Fruit fly (Drosophila melanogaster) whole organism, embryonic: Measurements from ENCODE around the gene CG43998.

Source experiments
- ATbp ChIP-seq: fragments of 200-800 bp; sonication (Bioruptor generic); optimal IDR thresholded peaks from 2 replicates; lab custom pipeline; 2017; ENCODE audit warnings: missing biosample characterization, mild to moderate bottlenecking, missing genetic modification characterization, missing genetic modification reagents
- Blimp-1 ChIP-seq: fragments of 200-800 bp; sonication (Bioruptor generic); optimal IDR thresholded peaks from 3 replicates; lab custom pipeline; 2018; ENCODE audit warnings: missing biosample characterization, missing genetic modification characterization, mild to moderate bottlenecking, moderate library complexity, missing genetic modification reagents
- BtbVII ChIP-seq: fragments of 200-800 bp; sonication (Bioruptor generic); optimal IDR thresholded peaks from 3 replicates; lab custom pipeline; 2017; ENCODE audit warnings: missing biosample characterization, mild to moderate bottlenecking, missing genetic modification characterization
- CG10565 ChIP-seq: fragments of 200-800 bp; sonication (Bioruptor generic); optimal IDR thresholded peaks from 3 replicates; lab custom pipeline; 2016; ENCODE audit warnings: missing biosample characterization, mild to moderate bottlenecking, missing genetic modification characterization
- CG11456 ChIP-seq: fragments of 200-800 bp; sonication (Bioruptor generic); IDR thresholded peaks from 3 replicates; pipeline ENCODE4 v1.3.6; 2022; ENCODE audit warnings: missing biosample characterization, missing genetic modification characterization
- CG11560 ChIP-seq: fragments of 200-800 bp; sonication (Bioruptor generic); IDR thresholded peaks from 3 replicates; pipeline ENCODE4 v1.3.6; 2022; ENCODE audit warnings: missing biosample characterization, missing genetic modification characterization
- CG11723 ChIP-seq: fragments of 200-800 bp; sonication (Bioruptor generic); optimal IDR thresholded peaks from 2 replicates; lab custom pipeline; 2017; ENCODE audit warnings: missing biosample characterization, mild to moderate bottlenecking, missing genetic modification characterization
- CG13424 ChIP-seq: fragments of 200-800 bp; sonication (Bioruptor generic); optimal IDR thresholded peaks from 2 replicates; lab custom pipeline; 2019; ENCODE audit warnings: missing biosample characterization, mild to moderate bottlenecking, missing genetic modification characterization, moderate library complexity
- CG14050 ChIP-seq: fragments of 200-800 bp; sonication (Bioruptor generic); IDR thresholded peaks from 3 replicates; pipeline ENCODE4 v1.3.6; 2022; ENCODE audit warnings: missing biosample characterization, missing genetic modification characterization
- CG14667 ChIP-seq: fragments of 200-800 bp; sonication (Bioruptor generic); IDR thresholded peaks from 2 replicates; pipeline ENCODE4 v1.3.6; 2022; ENCODE audit warnings: missing biosample characterization, missing genetic modification characterization
- CG15011 ChIP-seq: fragments of 200-800 bp; sonication (Bioruptor generic); optimal IDR thresholded peaks from 3 replicates; lab custom pipeline; 2018; ENCODE audit warnings: missing biosample characterization, mild to moderate bottlenecking, missing genetic modification characterization
- CG32532 ChIP-seq: fragments of 200-800 bp; sonication (Bioruptor generic); IDR thresholded peaks from 2 replicates; pipeline ENCODE4 v1.3.6; 2022; ENCODE audit warnings: missing biosample characterization, missing genetic modification characterization
- CG32767 ChIP-seq: fragments of 200-800 bp; sonication (Bioruptor generic); IDR thresholded peaks from 2 replicates; pipeline ENCODE4 v1.3.6; 2022; ENCODE audit warnings: missing biosample characterization, missing genetic modification characterization
- CG34422 ChIP-seq: fragments of 200-800 bp; sonication (Bioruptor generic); IDR thresholded peaks from 3 replicates; pipeline ENCODE4 v1.3.6; 2022; ENCODE audit warnings: missing biosample characterization, missing genetic modification characterization
- CG4617 ChIP-seq: fragments of 200-800 bp; sonication (Bioruptor generic); optimal IDR thresholded peaks from 3 replicates; lab custom pipeline; 2016; ENCODE audit warnings: missing biosample characterization, missing genetic modification characterization, borderline replicate concordance
- CG6765 ChIP-seq: fragments of 200-800 bp; sonication (Bioruptor generic); optimal IDR thresholded peaks from 3 replicates; lab custom pipeline; 2017; ENCODE audit warnings: missing biosample characterization, mild to moderate bottlenecking, missing genetic modification characterization
- CG7963 ChIP-seq: fragments of 200-800 bp; sonication (Bioruptor generic); IDR thresholded peaks from 3 replicates; pipeline ENCODE4 v1.3.6; 2022; ENCODE audit warnings: missing biosample characterization, missing genetic modification characterization; ENCODE audit not compliant: partially characterized antibody
- CG8290 ChIP-seq, 3 experiments: fragments of 200-800 bp; sonication (Bioruptor generic); optimal IDR thresholded peaks; 2 replicates each; lab custom pipeline; 2016 to 2019; ENCODE audit warnings: missing biosample characterization in 3 of 3, missing genetic modification characterization in 3 of 3, mild to moderate bottlenecking in 2 of 3, moderate library complexity in 1 of 3
- CG8478 ChIP-seq: fragments of >200 bp; optimal IDR thresholded peaks from 2 replicates; lab custom pipeline; 2018
- CG9609 ChIP-seq: fragments of 200-800 bp; sonication (Bioruptor generic); optimal IDR thresholded peaks from 3 replicates; lab custom pipeline; 2016; ENCODE audit warnings: missing biosample characterization, missing genetic modification characterization
- CG9797 ChIP-seq: fragments of 200-800 bp; sonication (Bioruptor generic); optimal IDR thresholded peaks from 3 replicates; lab custom pipeline; 2018; ENCODE audit warnings: missing biosample characterization, mild to moderate bottlenecking, missing genetic modification characterization
- CG9817 ChIP-seq: fragments of 200-800 bp; sonication (Bioruptor generic); optimal IDR thresholded peaks from 2 replicates; lab custom pipeline; 2018; ENCODE audit warnings: missing biosample characterization, mild to moderate bottlenecking, missing genetic modification characterization, moderate library complexity
- CG9932 ChIP-seq: fragments of 200-800 bp; sonication (Bioruptor generic); IDR thresholded peaks from 2 replicates; pipeline ENCODE4 v1.3.6; 2022; ENCODE audit warnings: missing biosample characterization, missing genetic modification characterization
- Chrac-16 ChIP-seq: fragments of 200-800 bp; sonication (Bioruptor generic); optimal IDR thresholded peaks from 3 replicates; lab custom pipeline; 2016; ENCODE audit warnings: missing biosample characterization, missing genetic modification characterization
- Dip3 ChIP-seq: fragments of 200-800 bp; sonication (Bioruptor generic); optimal IDR thresholded peaks from 3 replicates; lab custom pipeline; 2016; ENCODE audit warnings: missing biosample characterization, missing genetic modification characterization
- E2f1 ChIP-seq: fragments of 200-800 bp; sonication (Bioruptor generic); IDR thresholded peaks from 2 replicates; pipeline ENCODE4 v1.3.6; 2022; ENCODE audit warnings: missing biosample characterization, missing genetic modification characterization
- HLH4C ChIP-seq: fragments of 200-800 bp; sonication (Bioruptor generic); IDR thresholded peaks from 3 replicates; pipeline ENCODE4 v1.3.6; 2022; ENCODE audit warnings: missing biosample characterization, missing genetic modification characterization; ENCODE audit not compliant: partially characterized antibody
- Hey ChIP-seq: fragments of 200-800 bp; sonication (Bioruptor generic); optimal IDR thresholded peaks from 3 replicates; lab custom pipeline; 2018; ENCODE audit warnings: missing biosample characterization, mild to moderate bottlenecking, missing genetic modification characterization
- MTF-1 ChIP-seq: fragments of 200-800 bp; sonication (Bioruptor generic); optimal IDR thresholded peaks from 2 replicates; lab custom pipeline; 2018; ENCODE audit warnings: missing biosample characterization, mild to moderate bottlenecking, missing genetic modification characterization, borderline replicate concordance
- Mad ChIP-seq: fragments of 200-800 bp; sonication (Bioruptor generic); optimal IDR thresholded peaks from 2 replicates; lab custom pipeline; 2016; ENCODE audit warnings: missing biosample characterization, missing genetic modification characterization
- NFAT ChIP-seq: fragments of 200-800 bp; sonication (Bioruptor generic); IDR thresholded peaks from 2 replicates; pipeline ENCODE4 v1.3.6; 2022; ENCODE audit warnings: missing biosample characterization, missing genetic modification characterization
- Tbp ChIP-seq: fragments of >200 bp; optimal IDR thresholded peaks from 2 replicates; lab custom pipeline; 2018; ENCODE audit warnings: missing biosample characterization, missing genetic modification characterization
- abd-A ChIP-seq: fragments of 200-800 bp; sonication (Bioruptor generic); optimal IDR thresholded peaks from 3 replicates; lab custom pipeline; 2019; ENCODE audit warnings: missing biosample characterization, mild to moderate bottlenecking, missing genetic modification characterization, moderate library complexity
- aop ChIP-seq: fragments of 200-800 bp; sonication (Bioruptor generic); IDR thresholded peaks from 2 replicates; pipeline ENCODE4 v1.3.6; 2022; ENCODE audit warnings: missing biosample characterization, missing genetic modification characterization
- br ChIP-seq: fragments of >200 bp; optimal IDR thresholded peaks from 2 replicates; lab custom pipeline; 2017
- crp ChIP-seq, 2 experiments: fragments of 200-800 bp; sonication (Bioruptor generic); optimal IDR thresholded peaks; 2 replicates in 1 of 2; 3 replicates in 1 of 2; lab custom pipeline; 2017; ENCODE audit warnings: missing biosample characterization in 2 of 2, missing genetic modification characterization in 2 of 2, mild to moderate bottlenecking in 1 of 2, moderate library complexity in 1 of 2
- dpn ChIP-seq, 2 experiments: fragments of 200-800 bp; sonication (Bioruptor generic); optimal IDR thresholded peaks; 3 replicates each; lab custom pipeline; 2016; ENCODE audit warnings: missing biosample characterization in 2 of 2, missing genetic modification characterization in 2 of 2
- dysf ChIP-seq: fragments of 200-800 bp; sonication (Bioruptor generic); IDR thresholded peaks from 3 replicates; pipeline ENCODE4 v1.3.6; 2022; ENCODE audit warnings: missing biosample characterization, missing genetic modification characterization
- exex ChIP-seq: fragments of 200-800 bp; sonication (Bioruptor generic); optimal IDR thresholded peaks from 4 replicates; lab custom pipeline; 2018; ENCODE audit warnings: missing biosample characterization, mild to moderate bottlenecking, missing genetic modification characterization, moderate library complexity
- gcm ChIP-seq: fragments of 200-800 bp; sonication (Bioruptor generic); optimal IDR thresholded peaks from 2 replicates; lab custom pipeline; 2019; ENCODE audit warnings: missing biosample characterization, mild to moderate bottlenecking, missing genetic modification characterization, moderate library complexity
- hkb ChIP-seq, 2 experiments: fragments of 200-800 bp in 1 of 2; fragments of >200 bp in 1 of 2; sonication (Bioruptor generic) in 1 of 2; IDR thresholded peaks in 1 of 2; optimal IDR thresholded peaks in 1 of 2; 2 replicates each; pipeline versions ENCODE4 v1.3.6 to Lab custom; 2017 to 2022; ENCODE audit warnings: missing biosample characterization in 1 of 2, missing genetic modification characterization in 1 of 2
- lov ChIP-seq, 2 experiments: fragments of 200-800 bp in 1 of 2; fragments of >200 bp in 1 of 2; sonication (Bioruptor generic) in 1 of 2; IDR thresholded peaks in 1 of 2; optimal IDR thresholded peaks in 1 of 2; 2 replicates in 1 of 2; 3 replicates in 1 of 2; pipeline versions ENCODE4 v1.3.6 to Lab custom; 2017 to 2022; ENCODE audit warnings: missing biosample characterization in 1 of 2, missing genetic modification characterization in 1 of 2
- pfk ChIP-seq: fragments of 200-800 bp; sonication (Bioruptor generic); optimal IDR thresholded peaks from 2 replicates; lab custom pipeline; 2018; ENCODE audit warnings: missing biosample characterization, mild to moderate bottlenecking, missing genetic modification characterization, moderate library complexity
- ranshi ChIP-seq: fragments of 200-800 bp; sonication (Bioruptor generic); IDR thresholded peaks from 2 replicates; pipeline ENCODE4 v1.3.6; 2022; ENCODE audit warnings: missing biosample characterization, missing genetic modification characterization
- sens ChIP-seq: fragments of 200-800 bp; sonication (Bioruptor generic); peaks from one replicate; lab custom pipeline; 2016; ENCODE audit warnings: missing biosample characterization, missing genetic modification characterization
- tx ChIP-seq: fragments of 200-800 bp; sonication (Bioruptor generic); optimal IDR thresholded peaks from 2 replicates; lab custom pipeline; 2016; ENCODE audit warnings: missing biosample characterization, missing genetic modification characterization
- zfh1 ChIP-seq: fragments of 200-800 bp; sonication (Bioruptor generic); IDR thresholded peaks from 3 replicates; pipeline ENCODE4 v1.3.6; 2022; ENCODE audit warnings: missing biosample characterization, missing genetic modification characterization

CG43998 gene

DNA sequence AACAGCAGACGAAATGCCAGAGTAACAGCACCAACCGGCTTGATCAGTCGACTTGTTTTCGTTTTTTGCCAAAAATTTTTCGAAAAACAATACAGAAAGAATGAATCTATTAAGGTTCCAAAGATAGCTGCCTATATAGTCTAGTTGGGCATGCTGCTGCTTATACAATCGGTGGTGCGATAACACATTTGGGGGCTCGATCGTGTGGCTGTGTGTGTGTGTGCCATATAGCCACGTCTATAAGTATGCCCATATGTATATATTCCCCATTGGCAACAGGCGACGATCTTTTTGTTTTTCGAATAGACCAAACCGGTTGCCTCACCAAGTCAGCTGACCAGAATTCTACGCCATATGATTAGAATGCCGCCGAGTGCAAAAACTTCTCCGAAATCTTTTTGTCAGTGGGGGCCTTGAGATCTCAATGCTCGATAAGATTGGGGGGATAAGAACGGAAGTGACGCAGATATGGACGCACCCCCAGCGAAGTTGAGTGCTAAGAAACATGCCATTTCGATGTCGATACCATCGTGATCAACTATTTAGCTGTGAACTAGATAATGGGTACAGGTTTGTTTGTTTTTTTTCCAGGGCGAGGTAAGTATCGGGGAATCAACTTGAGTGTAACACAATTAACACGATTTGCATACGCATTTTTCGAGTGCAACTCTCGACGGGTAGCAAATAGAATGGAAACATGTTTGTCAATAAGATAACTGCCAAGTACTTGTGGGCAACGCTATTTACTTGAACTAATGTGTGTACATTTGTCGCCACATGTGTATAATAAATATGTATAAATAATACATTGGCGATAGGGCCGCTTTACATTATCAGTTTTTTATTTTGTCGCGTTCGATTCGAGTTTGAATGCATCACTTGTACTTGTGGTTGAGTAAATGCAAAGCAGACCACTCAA is 11.4 kb upstream of the CG43998 start (continued):
- TF ChIP-seq CG11723 (GFP tag; lab: Kevin White, UChicago) (peak; percentile 84), aop (GFP tag; lab: Robert Waterston, UW) (no peak), Hey (tag; lab: Kevin White, UChicago) (peak; percentile 87), CG14667 (GFP tag; lab: Robert Waterston, UW) (no peak; the same call in 1 of the 2 replicates), CG34422 (GFP tag; lab: Robert Waterston, UW) (no peak), CG32767 (GFP tag; lab: Robert Waterston, UW) (peak; percentile 71), pfk (GFP tag; lab: Kevin White, UChicago) (peak; percentile 77), Mad (GFP tag; lab: Kevin White, UChicago) (peak; percentile 59), CG7963 (GFP tag; lab: Robert Waterston, UW) (no peak), CG8478 (lab: Kevin White, UChicago) (no peak), CG14050 (peak; percentile 72; the same call in 2 of the 3 replicates), CG9817 (peak; percentile 51), E2f1 (GFP tag; lab: Robert Waterston, UW) (peak; percentile 76; the same call in 1 of the 2 replicates), Blimp-1 (GFP tag; lab: Kevin White, UChicago) (peak; percentile 87), gcm (peak; percentile 89), exex (tag; lab: Kevin White, UChicago) (peak; percentile 76), hkb (optimal IDR thresholded peaks at IDR 0.05; lab: Kevin White, UChicago) (no peak), hkb (GFP tag; IDR thresholded peaks at IDR 0.05; lab: Robert Waterston, UW) (peak; percentile 89), br (lab: Kevin White, UChicago) (no peak), lov (optimal IDR thresholded peaks at IDR 0.05; lab: Kevin White, UChicago) (no peak), lov (GFP tag; IDR thresholded peaks at IDR 0.05; lab: Robert Waterston, UW) (peak; percentile 93), CG9932 (peak; percentile 28; the same call in 1 of the 2 replicates), CG15011 (GFP tag; lab: Kevin White, UChicago) (peak; percentile 84), ATbp (GFP tag; lab: Kevin White, UChicago) (peak; percentile 98), CG11456 (GFP tag; lab: Robert Waterston, UW) (peak; percentile 57; the same call in 1 of the 3 replicates), abd-A (tag; lab: Kevin White, UChicago) (no peak), tx (GFP tag; lab: Kevin White, UChicago) (no peak), dysf (GFP tag; lab: Robert Waterston, UW) (peak; percentile 41; the same call in 1 of the 3 replicates), zfh1 (peak; percentile 87), crp (GFP tag; optimal IDR thresholded peaks at IDR 0.05; lab: Kevin White, UChicago) (peak in 1 of 2 experiments; percentile 2), CG9609 (GFP tag; lab: Kevin White, UChicago) (no peak), HLH4C (GFP tag; lab: Robert Waterston, UW) (no peak), ranshi (GFP tag; lab: Robert Waterston, UW) (peak; percentile 85), BtbVII (GFP tag; lab: Kevin White, UChicago) (peak; percentile 72), CG6765 (peak; percentile 76), CG11560 (tag; lab: Robert Waterston, UW) (no peak), CG32532 (GFP tag; lab: Robert Waterston, UW) (no peak; the same call in 1 of the 2 replicates), CG10565 (GFP tag; lab: Kevin White, UChicago) (peak; percentile 30), Chrac-16 (GFP tag; lab: Kevin White, UChicago) (peak; percentile 20), NFAT (peak; percentile 51), CG8290 (GFP tag; optimal IDR thresholded peaks at IDR 0.05; lab: Kevin White, UChicago) (peak; percentile 51), CG8290 (tag; optimal IDR thresholded peaks at IDR 0.05; lab: Kevin White, UChicago) (peak; percentile 90 to 94), MTF-1 (GFP tag; lab: Kevin White, UChicago) (peak; percentile 93), sens (peak; percentile 98), CG9797 (GFP tag; lab: Kevin White, UChicago) (peak; percentile 26), Tbp (GFP tag; lab: Kevin White, UChicago) (no peak), Dip3 (GFP tag; lab: Kevin White, UChicago) (no peak), CG13424 (tag; lab: Kevin White, UChicago) (peak; percentile 77), CG4617 (GFP tag; lab: Kevin White, UChicago) (peak; percentile 15), dpn (GFP tag; optimal IDR thresholded peaks at IDR 0.05; lab: Kevin White, UChicago) (peak; percentile 56 to 57)
